Worm (Caenorhabditis elegans): Measurements from ENCODE around the gene F21D12.3.

The F21D12.3 gene

DNA sequence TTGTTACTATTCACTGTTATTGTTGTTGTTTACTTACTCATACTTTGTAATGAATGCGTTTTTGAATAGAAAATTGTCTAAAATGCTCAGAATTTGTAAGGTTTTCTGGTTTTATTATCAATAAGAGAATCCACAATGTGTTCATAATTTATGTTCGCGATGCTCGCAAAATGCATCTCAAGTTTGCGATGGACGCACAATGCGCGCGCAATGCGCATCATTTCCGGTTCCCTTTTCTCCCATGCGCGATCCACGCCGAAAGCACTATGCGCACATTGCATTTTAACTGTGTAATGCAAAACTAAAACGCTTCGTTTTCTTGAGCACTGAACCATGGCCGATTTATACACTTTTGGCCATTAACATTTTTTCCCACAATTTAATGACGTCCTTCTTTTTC is 4.4 kb downstream of the F21D12.3 start (continued):
- TF ChIP-seq egl-18 (GFP tag; IDR thresholded peaks at IDR 0.05) (no peak), B0336.3 (GFP tag; IDR thresholded peaks at IDR 0.05) (0 out of 2 replicates have a peak, but pooled peaks have one; percentile 23), repo-1 (tag; optimal IDR thresholded peaks at IDR 0.05) (peak; percentile 67), snpc-1.1 (tag; optimal IDR thresholded peaks at IDR 0.05; ENCODE audit: insufficient read depth) (no peak), atf-7 (tag; optimal IDR thresholded peaks at IDR 0.05) (peak; percentile 60), F23B12.7 (tag; optimal IDR thresholded peaks at IDR 0.05; ENCODE audit: insufficient read depth) (no peak)

DNA sequence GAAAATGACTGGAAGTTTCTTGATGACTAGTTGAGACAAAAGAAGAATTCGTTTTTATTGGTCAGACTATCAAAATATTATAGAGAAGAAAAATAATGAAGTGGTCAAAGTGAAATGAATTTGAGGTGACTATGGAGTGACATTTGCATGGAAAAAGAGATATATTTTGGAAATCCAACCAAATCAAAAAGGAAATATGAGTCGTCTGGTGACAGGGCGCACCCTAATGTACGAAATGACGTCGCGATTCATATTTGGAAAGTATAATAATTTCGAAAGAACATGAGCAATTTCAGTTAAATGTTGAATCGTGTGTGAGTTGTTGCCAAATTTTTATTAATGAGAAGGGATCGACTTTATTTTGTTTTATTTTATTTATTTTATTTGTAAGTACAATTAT is 6.4 kb downstream of the F21D12.3 start, which contains the start of gene F21D12.2:
F21D12.2 (plus strand) TSS at position 301 of the 400 bp plus-strand sequence.
- no peak for TF ChIP-seq lsy-27 (tag; optimal IDR thresholded peaks at IDR 0.05; ENCODE audit: borderline replicate concordance, insufficient read depth)
- no peak for TF ChIP-seq hlh-12 (tag; optimal IDR thresholded peaks at IDR 0.05)
- TF ChIP-seq chd-7 (tag; optimal IDR thresholded peaks at IDR 0.05), result no peak
- TF ChIP-seq zim-3 (tag; optimal IDR thresholded peaks at IDR 0.05), result no peak
- no peak for TF ChIP-seq pha-4 (tag; optimal IDR thresholded peaks at IDR 0.05)
- TF ChIP-seq cebp-1 (GFP tag; IDR thresholded peaks at IDR 0.05), result no peak
- TF ChIP-seq cebp-1 (tag; optimal IDR thresholded peaks at IDR 0.05), result no peak
- no peak for TF ChIP-seq tbx-9 (tag; optimal IDR thresholded peaks at IDR 0.05; ENCODE audit: borderline replicate concordance)
- no peak for TF ChIP-seq ekl-4 (GFP tag; IDR thresholded peaks at IDR 0.05)

ce11 chrII:7314083-7314482 is 9.7 kb downstream of the F21D12.3 start, which contains the start of gene F45E12.6:
TSS of gene F45E12.6 (minus strand) at chrII:7314183.
- TF ChIP-seq snpc-1.1 (tag; optimal IDR thresholded peaks at IDR 0.05; ENCODE audit: insufficient read depth) (no peak), F22D6.2 (tag; optimal IDR thresholded peaks at IDR 0.05) (no peak)

ce11 chrII:7310023-7310422 is 13.8 kb downstream of the F21D12.3 start, which contains the start of the genes F45E12.5 and cnep-1:
TSS of gene F45E12.5 (minus strand) at chrII:7310115.
TSS of gene cnep-1 (plus strand) at chrII:7310348.
- TF ChIP-seq athp-1 (tag; optimal IDR thresholded peaks at IDR 0.05) (no peak), ceh-91 (GFP tag; IDR thresholded peaks at IDR 0.05) (no peak), Y79H2A.3 (GFP tag; conservative IDR thresholded peaks at IDR 0.05) (no peak), nhr-27 (tag; optimal IDR thresholded peaks at IDR 0.05) (no peak), B0261.1 (tag; optimal IDR thresholded peaks at IDR 0.05) (no peak), attf-3 (GFP tag; conservative IDR thresholded peaks at IDR 0.05) (no peak), Y53F4B.3 (GFP tag; IDR thresholded peaks at IDR 0.05) (no peak), gei-17 (GFP tag; optimal IDR thresholded peaks at IDR 0.05) (no peak), B0035.1 (tag; optimal IDR thresholded peaks at IDR 0.05) (no peak), rcor-1 (GFP tag; IDR thresholded peaks at IDR 0.05) (no peak), F49E8.2 (tag; optimal IDR thresholded peaks at IDR 0.05; ENCODE audit: insufficient read depth) (no peak), F57A8.1 (GFP tag; optimal IDR thresholded peaks at IDR 0.05) (no peak)

DNA sequence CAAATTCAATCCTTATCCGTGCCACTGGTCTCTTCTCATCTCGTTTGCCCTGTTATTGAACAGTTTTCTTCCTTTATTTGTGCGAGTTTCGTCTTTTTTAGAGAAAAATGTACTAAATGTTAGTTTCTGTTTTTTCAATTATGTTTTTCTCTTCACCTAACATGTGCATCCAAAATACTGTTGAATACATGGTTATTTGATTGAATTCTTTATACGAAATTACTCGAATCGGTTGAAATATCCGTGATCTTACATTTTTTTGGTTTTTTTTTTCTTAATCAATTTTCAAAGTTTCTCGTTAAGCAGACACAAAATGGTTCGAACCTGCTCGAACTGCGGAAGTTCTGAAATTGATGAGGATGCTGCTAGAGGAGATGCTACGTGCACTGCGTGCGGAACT is 18.3 kb downstream of the F21D12.3 start, which contains the start of gene brf-1:
brf-1 (plus strand) TSS at position 301 of the 400 bp plus-strand sequence.
- no peak for TF ChIP-seq ceh-91 (GFP tag; IDR thresholded peaks at IDR 0.05)
- no peak for TF ChIP-seq dpff-1 (tag; optimal IDR thresholded peaks at IDR 0.05)

- TF ChIP-seq madf-3 (GFP tag; IDR thresholded peaks at IDR 0.05), result peak; percentile 91
- peak; percentile 50 for TF ChIP-seq attf-5 (GFP tag; optimal IDR thresholded peaks at IDR 0.05)
- TF ChIP-seq ets-4 (GFP tag; optimal IDR thresholded peaks at IDR 0.05), result no peak
- TF ChIP-seq repo-1 (tag; optimal IDR thresholded peaks at IDR 0.05), result peak; percentile 12
- TF ChIP-seq F23B12.7 (tag; optimal IDR thresholded peaks at IDR 0.05; ENCODE audit: insufficient read depth), result peak; percentile 54
- peak; percentile 22 for TF ChIP-seq nhr-80 (tag; optimal IDR thresholded peaks at IDR 0.05)
- no peak for TF ChIP-seq K11D2.4 (GFP tag; IDR thresholded peaks at IDR 0.05)
- TF ChIP-seq tlf-1 (GFP tag; optimal IDR thresholded peaks at IDR 0.05), result peak; percentile 81
- TF ChIP-seq ztf-18 (tag; optimal IDR thresholded peaks at IDR 0.05), result peak; percentile 98
- peak; percentile 94 for TF ChIP-seq lsl-1 (GFP tag; optimal IDR thresholded peaks at IDR 0.05)
- TF ChIP-seq unc-130 (GFP tag; optimal IDR thresholded peaks at IDR 0.05), result peak; percentile 53
- TF ChIP-seq tbp1 (GFP tag; optimal IDR thresholded peaks at IDR 0.05), result peak; percentile 68
- peak in 2 of 3 experiments; percentile 25 to 59 for TF ChIP-seq lin-35 (GFP tag; optimal IDR thresholded peaks at IDR 0.05)
These were observed 22.1 kb downstream of the F21D12.3 start, which contains the start of gene cul-4 for ce11 chrII:7301670-7302151. TSS of gene cul-4 (plus strand) at chrII:7302101.

Measured in whole organism, young adult.